Worm (Caenorhabditis elegans) whole organism, young adult: ENCODE data around the gene panl-3.
A peak's percentile ranks its signal among the peaks of the same experiment; 100 is the strongest.

ENCODE experiments used
- B0035.1 ChIP-seq: sonication (generic microtip); optimal IDR thresholded peaks from 2 replicates; lab custom pipeline; 2016; ENCODE audit warnings: missing genetic modification characterization, mild to moderate bottlenecking, missing compliant biosample characterization, missing genotype, missing genetic modification reagents
- C06A6.2 ChIP-seq: fragments of 200-800 bp; sonication (Bioruptor generic); conservative IDR thresholded peaks from 2 replicates; pipeline ENCODE4 v1.3.6; 2022; ENCODE audit warnings: missing genetic modification characterization, missing compliant biosample characterization
- C17E4.6 ChIP-seq: fragments of 200-800 bp; sonication (Bioruptor generic); IDR thresholded peaks from 2 replicates; pipeline ENCODE4 v1.3.6; 2022; ENCODE audit warnings: missing genetic modification reagents, missing genetic modification characterization, missing compliant biosample characterization
- F52B5.7 ChIP-seq: sonication (generic microtip); optimal IDR thresholded peaks from 2 replicates; lab custom pipeline; 2016; ENCODE audit warnings: mild to moderate bottlenecking, missing genetic modification characterization, missing compliant biosample characterization
- Y79H2A.3 ChIP-seq: fragments of 200-800 bp; sonication (Bioruptor generic); conservative IDR thresholded peaks from 2 replicates; pipeline ENCODE4 v1.3.6; 2022; ENCODE audit warnings: missing genetic modification reagents, missing genetic modification characterization, missing compliant biosample characterization
- Y95B8A.8 ChIP-seq: fragments of 200-800 bp; sonication (Bioruptor generic); IDR thresholded peaks from 2 replicates; pipeline ENCODE4 v1.3.6; 2022; ENCODE audit warnings: missing genetic modification reagents, missing genetic modification characterization, missing compliant biosample characterization
- akir-1 ChIP-seq: fragments of 200-800 bp; sonication (Bioruptor generic); optimal IDR thresholded peaks from 2 replicates; lab custom pipeline; 2018; ENCODE audit warnings: mild to moderate bottlenecking, missing genetic modification characterization, moderate library complexity, missing compliant biosample characterization
- aptf-3 ChIP-seq: fragments of 200-800 bp; sonication (Bioruptor generic); IDR thresholded peaks from 2 replicates; pipeline ENCODE4 v1.3.6; 2022; ENCODE audit warnings: missing genetic modification characterization, missing compliant biosample characterization
- atf-7 ChIP-seq: sonication (generic microtip); optimal IDR thresholded peaks from 2 replicates; lab custom pipeline; 2017; ENCODE audit warnings: mild to moderate bottlenecking, missing genetic modification characterization, missing compliant biosample characterization
- athp-1 ChIP-seq: sonication (generic microtip); optimal IDR thresholded peaks from 2 replicates; lab custom pipeline; 2017; ENCODE audit warnings: mild to moderate bottlenecking, missing genetic modification characterization, missing compliant biosample characterization
- attf-5 ChIP-seq: fragments of 200-800 bp; sonication (Bioruptor generic); optimal IDR thresholded peaks from 2 replicates; lab custom pipeline; 2018; ENCODE audit warnings: mild to moderate bottlenecking, missing genetic modification characterization, missing compliant biosample characterization
- bed-1 ChIP-seq: fragments of 200-800 bp; sonication (Bioruptor generic); IDR thresholded peaks from 2 replicates; pipeline ENCODE4 v1.3.6; 2022; ENCODE audit warnings: missing genetic modification reagents, missing genetic modification characterization, missing compliant biosample characterization
- bed-2 ChIP-seq: fragments of 200-800 bp; sonication (Bioruptor generic); IDR thresholded peaks from 2 replicates; pipeline ENCODE4 v1.3.6; 2022; ENCODE audit warnings: missing genetic modification reagents, missing genetic modification characterization, missing compliant biosample characterization
- cebp-1 ChIP-seq, 2 experiments: fragments of 200-800 bp in 1 of 2; sonication (Bioruptor generic) in 1 of 2; sonication (generic microtip) in 1 of 2; IDR thresholded peaks in 1 of 2; optimal IDR thresholded peaks in 1 of 2; 2 replicates each; pipeline versions ENCODE4 v1.3.6 to Lab custom; 2017 to 2022; ENCODE audit warnings: missing compliant biosample characterization in 2 of 2, missing genetic modification characterization in 2 of 2, mild to moderate bottlenecking in 1 of 2, missing genetic modification reagents in 1 of 2, moderate library complexity in 1 of 2
- ceh-100 ChIP-seq: fragments of 200-800 bp; sonication (Bioruptor generic); IDR thresholded peaks from 2 replicates; pipeline ENCODE4 v1.3.6; 2022; ENCODE audit warnings: missing genetic modification reagents, missing genetic modification characterization, missing compliant biosample characterization
- ceh-79 ChIP-seq: sonication (generic microtip); optimal IDR thresholded peaks from 2 replicates; lab custom pipeline; 2017; ENCODE audit warnings: mild to moderate bottlenecking, missing genetic modification characterization, missing compliant biosample characterization
- die-1 ChIP-seq: sonication (generic microtip); optimal IDR thresholded peaks from 2 replicates; lab custom pipeline; 2016; ENCODE audit warnings: missing genotype, mild to moderate bottlenecking, missing genetic modification characterization, missing compliant biosample characterization
- dox-1 ChIP-seq: fragments of 200-800 bp; sonication (Bioruptor generic); IDR thresholded peaks from 2 replicates; pipeline ENCODE4 v1.3.6; 2022; ENCODE audit warnings: missing genetic modification reagents, missing genetic modification characterization, missing compliant biosample characterization
- dpl-1 ChIP-seq: fragments of 150-350 bp; optimal IDR thresholded peaks from 2 replicates; lab custom pipeline; 2014; ENCODE audit warnings: missing biosample characterization, missing genetic modification reagents, missing genetic modification characterization
- egrh-3 ChIP-seq: fragments of 200-800 bp; sonication (Bioruptor generic); IDR thresholded peaks from 2 replicates; pipeline ENCODE4 v1.3.6; 2022; ENCODE audit warnings: missing genetic modification reagents, missing genetic modification characterization, missing compliant biosample characterization
- fkh-3 ChIP-seq: sonication (generic microtip); optimal IDR thresholded peaks from 2 replicates; lab custom pipeline; 2016; ENCODE audit warnings: mild to moderate bottlenecking, missing genetic modification characterization, missing compliant biosample characterization
- hmg-20 ChIP-seq: fragments of 200-800 bp; sonication (Bioruptor generic); IDR thresholded peaks from 2 replicates; pipeline ENCODE4 v1.3.6; 2022; ENCODE audit warnings: missing genetic modification reagents, missing genetic modification characterization, missing compliant biosample characterization
- let-526 ChIP-seq: fragments of 200-800 bp; sonication (Bioruptor generic); IDR thresholded peaks from 2 replicates; pipeline ENCODE4 v1.3.6; 2022; ENCODE audit warnings: missing genetic modification reagents, missing genetic modification characterization, missing compliant biosample characterization
- lin-26 ChIP-seq: fragments of 200-800 bp; sonication (Bioruptor generic); IDR thresholded peaks from 2 replicates; pipeline ENCODE4 v1.3.6; 2022; ENCODE audit warnings: missing genetic modification reagents, missing genetic modification characterization, missing compliant biosample characterization
- lin-40 ChIP-seq: sonication (generic microtip); optimal IDR thresholded peaks from 2 replicates; lab custom pipeline; 2016; ENCODE audit warnings: missing genetic modification characterization, mild to moderate bottlenecking, missing compliant biosample characterization, missing genotype, missing genetic modification reagents
- lin-54 ChIP-seq: fragments of 200-800 bp; sonication (Bioruptor generic); optimal IDR thresholded peaks from 2 replicates; lab custom pipeline; 2018; ENCODE audit warnings: mild to moderate bottlenecking, missing genetic modification characterization, missing compliant biosample characterization
- madf-10 ChIP-seq: sonication (generic microtip); optimal IDR thresholded peaks from 2 replicates; lab custom pipeline; 2016; ENCODE audit warnings: mild to moderate bottlenecking, missing genetic modification characterization, missing compliant biosample characterization
- madf-3 ChIP-seq: fragments of 200-800 bp; sonication (Bioruptor generic); IDR thresholded peaks from 2 replicates; pipeline ENCODE4 v1.3.6; 2022; ENCODE audit warnings: missing genetic modification reagents, missing genetic modification characterization, missing compliant biosample characterization
- madf-6 ChIP-seq: fragments of 200-800 bp; sonication (Bioruptor generic); IDR thresholded peaks from 2 replicates; pipeline ENCODE4 v1.3.6; 2022; ENCODE audit warnings: missing genetic modification reagents, missing genetic modification characterization, missing compliant biosample characterization
- mel-28 ChIP-seq: sonication (generic microtip); optimal IDR thresholded peaks from 2 replicates; lab custom pipeline; 2016; ENCODE audit warnings: borderline replicate concordance, mild to moderate bottlenecking, missing genetic modification characterization, missing compliant biosample characterization
- nfyb-1 ChIP-seq: fragments of 200-800 bp; sonication (Bioruptor generic); IDR thresholded peaks from 2 replicates; pipeline ENCODE4 v1.3.6; 2022; ENCODE audit warnings: missing genetic modification reagents, missing genetic modification characterization, missing compliant biosample characterization
- nhr-179 ChIP-seq: sonication (generic microtip); optimal IDR thresholded peaks from 2 replicates; lab custom pipeline; 2016; ENCODE audit warnings: mild to moderate bottlenecking, missing genetic modification characterization, missing compliant biosample characterization
- nhr-80 ChIP-seq: sonication (generic microtip); optimal IDR thresholded peaks from 2 replicates; lab custom pipeline; 2016; ENCODE audit warnings: missing genetic modification characterization, missing compliant biosample characterization
- rec-8 ChIP-seq, 2 experiments: sonication (generic microtip); optimal IDR thresholded peaks; 2 replicates each; lab custom pipeline; 2016; ENCODE audit warnings: mild to moderate bottlenecking in 2 of 2, missing genetic modification characterization in 2 of 2, missing genetic modification reagents in 2 of 2, missing genotype in 2 of 2, missing biosample characterization in 1 of 2, missing compliant biosample characterization in 1 of 2, moderate library complexity in 1 of 2
- snpc-4 ChIP-seq, 5 experiments: fragments of 150-350 bp in 1 of 5; sonication (generic microtip) in 4 of 5; optimal IDR thresholded peaks; 2 replicates each; lab custom pipeline; 2014 to 2018; ENCODE audit warnings: missing genetic modification characterization in 5 of 5, missing biosample characterization in 3 of 5, antibody characterized with exemption in 2 of 5, mild to moderate bottlenecking in 2 of 5, missing compliant biosample characterization in 2 of 5, missing genotype in 2 of 5, moderate library complexity in 2 of 5, missing genetic modification reagents in 1 of 5
- tlf-1 ChIP-seq: fragments of 200-800 bp; sonication (Bioruptor generic); optimal IDR thresholded peaks from 2 replicates; lab custom pipeline; 2018; ENCODE audit warnings: mild to moderate bottlenecking, missing genetic modification characterization, missing compliant biosample characterization
- unc-62 ChIP-seq: fragments of 150-350 bp; optimal IDR thresholded peaks from 2 replicates; lab custom pipeline; 2014; ENCODE audit warnings: missing biosample characterization, missing genetic modification reagents, missing genetic modification characterization
- zfh-2 ChIP-seq: fragments of 200-800 bp; sonication (Bioruptor generic); conservative IDR thresholded peaks from 2 replicates; pipeline ENCODE4 v1.3.6; 2022; ENCODE audit warnings: missing genetic modification reagents, missing genetic modification characterization, missing compliant biosample characterization
- zim-3 ChIP-seq: sonication (generic microtip); optimal IDR thresholded peaks from 2 replicates; lab custom pipeline; 2017; ENCODE audit warnings: mild to moderate bottlenecking, missing genetic modification characterization, moderate library complexity, missing compliant biosample characterization
- ztf-25 ChIP-seq: fragments of 200-800 bp; sonication (Bioruptor generic); IDR thresholded peaks from 2 replicates; pipeline ENCODE4 v1.3.6; 2022; ENCODE audit warnings: missing genetic modification reagents, missing genetic modification characterization, missing compliant biosample characterization
- ztf-26 ChIP-seq: sonication (generic microtip); optimal IDR thresholded peaks from 2 replicates; lab custom pipeline; 2017; ENCODE audit warnings: missing genetic modification characterization, missing compliant biosample characterization
- ztf-3 ChIP-seq: fragments of 200-800 bp; sonication (Bioruptor generic); optimal IDR thresholded peaks from 2 replicates; lab custom pipeline; 2018; ENCODE audit warnings: mild to moderate bottlenecking, missing genetic modification characterization, missing compliant biosample characterization

Gene panl-3

DNA sequence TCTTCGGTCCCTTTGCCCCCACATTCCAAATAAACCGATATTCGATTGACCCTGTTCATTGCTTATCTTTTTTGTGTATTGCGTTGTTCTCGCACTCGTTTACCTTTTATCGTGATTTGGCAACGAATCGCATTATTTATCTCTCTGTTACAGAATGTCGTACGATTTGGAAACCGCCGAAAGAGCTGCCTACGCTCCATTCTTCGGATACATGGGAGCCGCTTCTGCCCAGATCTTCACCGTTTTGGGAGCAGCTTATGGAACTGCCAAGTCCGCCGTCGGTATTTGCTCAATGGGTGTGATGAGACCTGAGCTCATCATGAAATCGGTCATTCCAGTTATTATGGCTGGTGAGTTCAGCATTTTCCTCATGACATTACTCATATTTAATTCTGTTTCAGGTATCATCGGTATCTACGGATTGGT is 36.8 kb upstream of the panl-3 start, which contains the start of gene vha-2 (continued):
- no peak for TF ChIP-seq snpc-4 (GFP tag; optimal IDR thresholded peaks at IDR 0.05; lab: Kevin White, UChicago)
- TF ChIP-seq snpc-4 (tag; optimal IDR thresholded peaks at IDR 0.05; lab: Kevin White, UChicago), result peak in 1 of 4 experiments; percentile 29
- peak; percentile 30; the same call in 1 of the 2 replicates for TF ChIP-seq zfh-2 (GFP tag; lab: Robert Waterston, UW)
- TF ChIP-seq ceh-79 (tag; lab: Kevin White, UChicago), result peak; percentile 53
- TF ChIP-seq attf-5 (GFP tag; lab: Kevin White, UChicago), result no peak
- 0 out of 2 replicates have a peak, but pooled peaks have one; percentile 64 for TF ChIP-seq madf-3 (GFP tag; lab: Robert Waterston, UW)
- TF ChIP-seq lin-40 (tag; lab: Kevin White, UChicago), result no peak
- TF ChIP-seq akir-1 (GFP tag; lab: Kevin White, UChicago), result peak; percentile 30
- TF ChIP-seq atf-7 (tag; lab: Kevin White, UChicago), result peak; percentile 40
- peak; percentile 57 for TF ChIP-seq madf-6 (GFP tag; lab: Robert Waterston, UW)
- TF ChIP-seq B0035.1 (tag; lab: Kevin White, UChicago), result peak; percentile 55
- TF ChIP-seq die-1 (tag; lab: Kevin White, UChicago), result peak; percentile 62
- peak; percentile 31 for TF ChIP-seq dox-1 (GFP tag; lab: Robert Waterston, UW)
- peak; percentile 54; the same call in 1 of the 2 replicates for TF ChIP-seq Y95B8A.8
- TF ChIP-seq ceh-100, result no peak
- peak; percentile 3 for TF ChIP-seq lin-54 (GFP tag; lab: Kevin White, UChicago)
- peak; percentile 23 for TF ChIP-seq ztf-26

DNA sequence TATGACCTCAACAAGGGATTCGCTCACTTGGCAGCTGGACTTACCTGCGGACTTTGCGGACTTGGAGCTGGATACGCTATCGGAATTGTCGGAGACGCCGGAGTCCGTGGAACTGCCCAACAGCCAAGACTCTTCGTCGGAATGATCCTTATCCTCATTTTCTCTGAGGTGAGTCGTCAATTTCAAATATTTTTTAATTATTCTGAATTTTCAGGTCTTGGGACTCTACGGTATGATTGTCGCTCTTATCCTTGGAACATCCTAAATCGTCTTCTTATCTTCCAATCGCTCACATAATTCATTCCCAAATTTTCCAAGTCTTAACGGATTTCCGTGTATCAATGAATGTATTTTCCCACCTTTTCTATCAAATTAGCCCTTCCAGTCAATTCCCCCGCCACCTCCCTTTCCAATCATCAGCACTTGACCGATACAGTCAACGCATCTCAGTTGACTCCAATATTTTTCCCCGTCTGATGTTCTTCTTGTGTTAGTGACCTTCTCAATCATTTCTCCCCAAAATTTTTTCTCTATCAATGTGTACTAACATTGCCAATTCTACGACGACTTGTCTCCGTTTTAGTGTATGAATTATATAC is 36.3 kb upstream of the panl-3 start, which contains the start of gene R10E11.6:
R10E11.6 (plus strand) TSS at position 524 of the 599 bp plus-strand sequence.
- TF ChIP-seq C17E4.6 (GFP tag; lab: Robert Waterston, UW), result no peak
- TF ChIP-seq rec-8 (tag; optimal IDR thresholded peaks at IDR 0.05; lab: Kevin White, UChicago), result peak in 1 of 2 experiments; percentile 19

DNA sequence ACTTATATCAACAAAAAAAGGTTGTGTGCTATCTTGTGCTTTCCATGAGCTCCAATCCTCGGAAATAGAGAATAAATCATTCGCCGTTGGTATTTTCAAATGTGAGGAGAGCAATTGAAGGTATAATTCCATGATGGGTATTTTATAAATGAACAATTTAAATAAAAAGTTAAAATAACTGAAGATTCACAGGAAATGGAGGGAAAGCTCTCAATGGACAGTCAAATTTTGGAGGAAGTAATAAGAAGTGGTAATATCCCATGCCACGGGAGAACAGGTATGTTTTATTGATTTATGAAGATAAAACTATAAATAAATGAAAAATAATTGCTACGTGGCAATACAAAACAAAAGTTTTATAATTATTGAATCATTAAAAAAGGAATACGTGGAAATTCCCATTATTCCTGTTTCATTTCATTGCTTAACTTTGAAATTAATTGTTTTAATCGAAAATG is 35.7 kb upstream of the panl-3 start:
- no peak for TF ChIP-seq fkh-3
- TF ChIP-seq ceh-79 (tag; lab: Kevin White, UChicago), result no peak
- TF ChIP-seq dpl-1 (GFP tag; lab: Kevin White, UChicago), result no peak
- no peak for TF ChIP-seq aptf-3 (GFP tag; lab: Robert Waterston, UW)
- no peak for TF ChIP-seq nhr-179 (tag; lab: Kevin White, UChicago)
- no peak for TF ChIP-seq Y79H2A.3 (GFP tag; lab: Robert Waterston, UW)
- TF ChIP-seq madf-10 (tag; lab: Kevin White, UChicago), result no peak
- TF ChIP-seq cebp-1 (GFP tag; IDR thresholded peaks at IDR 0.05; lab: Robert Waterston, UW), result no peak
- TF ChIP-seq cebp-1 (tag; optimal IDR thresholded peaks at IDR 0.05; lab: Kevin White, UChicago), result peak; percentile 29
- TF ChIP-seq hmg-20, result no peak
- TF ChIP-seq athp-1 (tag; lab: Kevin White, UChicago), result no peak
- peak; percentile 57 for TF ChIP-seq ztf-3
- no peak for TF ChIP-seq bed-2 (GFP tag; lab: Robert Waterston, UW)
- TF ChIP-seq zim-3 (tag; lab: Kevin White, UChicago), result no peak
- TF ChIP-seq mel-28 (tag; lab: Kevin White, UChicago), result no peak
- no peak; the same call in 1 of the 2 replicates for TF ChIP-seq Y95B8A.8
- TF ChIP-seq nfyb-1, result no peak
- TF ChIP-seq F52B5.7 (tag; lab: Kevin White, UChicago), result no peak
- no peak for TF ChIP-seq snpc-4 (GFP tag; optimal IDR thresholded peaks at IDR 0.05; lab: Kevin White, UChicago)
- TF ChIP-seq snpc-4 (tag; optimal IDR thresholded peaks at IDR 0.05; lab: Kevin White, UChicago), result peak in 1 of 4 experiments; percentile 2
- TF ChIP-seq madf-3 (GFP tag; lab: Robert Waterston, UW), result peak; percentile 85
- no peak for TF ChIP-seq egrh-3 (GFP tag; lab: Robert Waterston, UW)
- TF ChIP-seq let-526 (GFP tag; lab: Robert Waterston, UW), result no peak
- peak; percentile 42 for TF ChIP-seq tlf-1
- 0 out of 2 replicates have a peak, but pooled peaks have one; percentile 14 for TF ChIP-seq bed-1 (GFP tag; lab: Robert Waterston, UW)
- TF ChIP-seq ztf-25 (GFP tag; lab: Robert Waterston, UW), result no peak
- no peak for TF ChIP-seq C06A6.2 (GFP tag; lab: Robert Waterston, UW)
- no peak for TF ChIP-seq lin-26
- TF ChIP-seq nhr-80 (tag; lab: Kevin White, UChicago), result no peak
- no peak for TF ChIP-seq C17E4.6 (GFP tag; lab: Robert Waterston, UW)
- no peak for TF ChIP-seq unc-62 (GFP tag; lab: Kevin White, UChicago)
